ENCODE assay signal across 1 fruit fly cellular context in genomic region chr3L:18828318-18828717, dm6.
TF ChIP-seq lines count a peak whose summit lies in the region.

No protein-coding gene starts in this region.

TF ChIP-seq in whole organism, embryonic, 481 proteins besides CTCF, POLR2A, EP300 and RAD21 (continued from another document):
- TF ChIP-seq peb (GFP tag; IDR thresholded peaks at IDR 0.05; lab: Robert Waterston, UW) (no peak), CG33213 (GFP tag; optimal IDR thresholded peaks at IDR 0.05; lab: Kevin White, UChicago) (no peak), nerfin-2 (GFP tag; IDR thresholded peaks at IDR 0.05; lab: Robert Waterston, UW; ENCODE audit: partially characterized antibody) (peak; percentile 67), seq (GFP tag; IDR thresholded peaks at IDR 0.05; lab: Robert Waterston, UW) (no peak), CG11093 (GFP tag; IDR thresholded peaks at IDR 0.05; lab: Robert Waterston, UW) (no peak), Hmx (GFP tag; optimal IDR thresholded peaks at IDR 0.05; lab: Kevin White, UChicago) (no peak), Nf-YA (GFP tag; IDR thresholded peaks at IDR 0.05; lab: Robert Waterston, UW) (no peak), CG32767 (GFP tag; IDR thresholded peaks at IDR 0.05; lab: Robert Waterston, UW) (no peak), PHDP (tag; optimal IDR thresholded peaks at IDR 0.05; lab: Kevin White, UChicago) (no peak), CG18599 (GFP tag; optimal IDR thresholded peaks at IDR 0.05; lab: Kevin White, UChicago) (no peak), jumu (GFP tag; optimal IDR thresholded peaks at IDR 0.05; lab: Kevin White, UChicago) (no peak), CG10147 (GFP tag; optimal IDR thresholded peaks at IDR 0.05; lab: Kevin White, UChicago) (no peak), Meics (GFP tag; optimal IDR thresholded peaks at IDR 0.05; lab: Kevin White, UChicago) (no peak), CG17186 (GFP tag; optimal IDR thresholded peaks at IDR 0.05; lab: Kevin White, UChicago) (no peak), sob (GFP tag; IDR thresholded peaks at IDR 0.05; lab: Robert Waterston, UW) (0 out of 2 replicates have a peak, but pooled peaks have one; percentile 21), lilli (GFP tag; optimal IDR thresholded peaks at IDR 0.05; lab: Kevin White, UChicago) (peak; percentile 8), CG17829 (tag; optimal IDR thresholded peaks at IDR 0.05; lab: Kevin White, UChicago) (peak; percentile 1), MBD-R2 (GFP tag; IDR thresholded peaks at IDR 0.05; lab: Robert Waterston, UW) (peak; percentile 28; the same call in 1 of the 2 replicates), grn (GFP tag; optimal IDR thresholded peaks at IDR 0.05; lab: Kevin White, UChicago) (no peak), scrt (GFP tag; optimal IDR thresholded peaks at IDR 0.05; lab: Kevin White, UChicago) (peak; percentile 97), ato (GFP tag; IDR thresholded peaks at IDR 0.05; lab: Robert Waterston, UW; ENCODE audit: partially characterized antibody) (peak; percentile 63), Med (GFP tag; lab: Kevin White, UChicago) (peak; percentile 53), Scr (GFP tag; IDR thresholded peaks at IDR 0.05; lab: Robert Waterston, UW; ENCODE audit: partially characterized antibody) (peak; percentile 66), usp (GFP tag; optimal IDR thresholded peaks at IDR 0.05; lab: Kevin White, UChicago) (no peak), CG16813 (GFP tag; IDR thresholded peaks at IDR 0.05; lab: Robert Waterston, UW; ENCODE audit: partially characterized antibody) (peak; percentile 60), bcd (GFP tag; optimal IDR thresholded peaks at IDR 0.05; lab: Kevin White, UChicago) (no peak), Myb (GFP tag; optimal IDR thresholded peaks at IDR 0.05; lab: Kevin White, UChicago) (no peak), Mes4 (GFP tag; optimal IDR thresholded peaks at IDR 0.05; lab: Kevin White, UChicago) (no peak), Bgb (GFP tag; IDR thresholded peaks at IDR 0.05; lab: Robert Waterston, UW; ENCODE audit: partially characterized antibody) (peak; percentile 83), her (GFP tag; optimal IDR thresholded peaks at IDR 0.05; lab: Kevin White, UChicago) (no peak), Mad (GFP tag; optimal IDR thresholded peaks at IDR 0.05; lab: Kevin White, UChicago) (peak; percentile 2), CG11695 (GFP tag; IDR thresholded peaks at IDR 0.05; lab: Robert Waterston, UW) (no peak), unc-4 (GFP tag; IDR thresholded peaks at IDR 0.05; lab: Robert Waterston, UW; ENCODE audit: partially characterized antibody) (peak; percentile 68), vnd (GFP tag; IDR thresholded peaks at IDR 0.05; lab: Robert Waterston, UW; ENCODE audit: partially characterized antibody) (peak; percentile 41; the same call in 2 of the 3 replicates), CG8478 (optimal IDR thresholded peaks at IDR 0.05; lab: Kevin White, UChicago) (no peak), H2.0 (GFP tag; IDR thresholded peaks at IDR 0.05; lab: Robert Waterston, UW) (no peak), shn (GFP tag; optimal IDR thresholded peaks at IDR 0.05; lab: Kevin White, UChicago) (no peak), ssp (GFP tag; IDR thresholded peaks at IDR 0.05; lab: Robert Waterston, UW) (no peak), kay (GFP tag; optimal IDR thresholded peaks at IDR 0.05; lab: Kevin White, UChicago) (no peak), nau (GFP tag; optimal IDR thresholded peaks at IDR 0.05; lab: Kevin White, UChicago) (no peak), CG42726 (GFP tag; IDR thresholded peaks at IDR 0.05; lab: Robert Waterston, UW; ENCODE audit: partially characterized antibody) (peak; percentile 77; the same call in 1 of the 2 replicates), bab2 (GFP tag; optimal IDR thresholded peaks at IDR 0.05; lab: Kevin White, UChicago) (no peak), CG2116 (GFP tag; optimal IDR thresholded peaks at IDR 0.05; lab: Kevin White, UChicago) (peak; percentile 42), Sry-β (GFP tag; optimal IDR thresholded peaks at IDR 0.05; lab: Kevin White, UChicago) (no peak), Fer2 (tag; optimal IDR thresholded peaks at IDR 0.05; lab: Kevin White, UChicago) (no peak), org-1 (GFP tag; optimal IDR thresholded peaks at IDR 0.05; lab: Kevin White, UChicago) (no peak), D19B (GFP tag; optimal IDR thresholded peaks at IDR 0.05; lab: Kevin White, UChicago) (no peak), CG7357 (GFP tag; IDR thresholded peaks at IDR 0.05; lab: Robert Waterston, UW) (no peak), Doc3 (GFP tag; IDR thresholded peaks at IDR 0.05; lab: Robert Waterston, UW; ENCODE audit: partially characterized antibody) (peak; percentile 58), CG2120 (GFP tag; optimal IDR thresholded peaks at IDR 0.05; lab: Kevin White, UChicago) (peak; percentile 7), CHES-1-like (GFP tag; optimal IDR thresholded peaks at IDR 0.05; lab: Kevin White, UChicago) (no peak), Dad (GFP tag; optimal IDR thresholded peaks at IDR 0.05; lab: Kevin White, UChicago) (no peak), CG4617 (GFP tag; optimal IDR thresholded peaks at IDR 0.05; lab: Kevin White, UChicago; ENCODE audit: borderline replicate concordance) (no peak), btn (GFP tag; optimal IDR thresholded peaks at IDR 0.05; lab: Kevin White, UChicago) (no peak), otp (GFP tag; IDR thresholded peaks at IDR 0.05; lab: Robert Waterston, UW) (no peak), Rfx (GFP tag; IDR thresholded peaks at IDR 0.05; lab: Robert Waterston, UW) (no peak; the same call in 1 of the 2 replicates), pzg (GFP tag; optimal IDR thresholded peaks at IDR 0.05; lab: Kevin White, UChicago) (peak; percentile 67)
